Fruit fly (Drosophila melanogaster) whole organism, prepupa: ENCODE results near the gene CG5968.

ENCODE experiments used
- Blimp-1 ChIP-seq: fragments of 200-800 bp; sonication (Bioruptor generic); optimal IDR thresholded peaks from 3 replicates; lab custom pipeline; 2017; ENCODE audit warnings: missing biosample characterization, missing genetic modification characterization, mild to moderate bottlenecking, moderate library complexity, missing genetic modification reagents
- CG10631 ChIP-seq: fragments of 200-800 bp; sonication (Bioruptor generic); optimal IDR thresholded peaks from 2 replicates; lab custom pipeline; 2016; ENCODE audit warnings: missing biosample characterization, missing genetic modification characterization
- CG11294 ChIP-seq: fragments of 200-800 bp; sonication (Bioruptor generic); IDR thresholded peaks from 2 replicates; pipeline ENCODE4 v1.3.6; 2022; ENCODE audit warnings: missing biosample characterization, missing genetic modification characterization
- CG11902 ChIP-seq: fragments of 200-800 bp; sonication (Bioruptor generic); optimal IDR thresholded peaks from 3 replicates; lab custom pipeline; 2016; ENCODE audit warnings: missing biosample characterization, missing genetic modification characterization
- CG15336 ChIP-seq: fragments of 200-800 bp; sonication (Bioruptor generic); IDR thresholded peaks from 2 replicates; pipeline ENCODE4 v1.3.6; 2022; ENCODE audit warnings: missing biosample characterization, missing genetic modification characterization
- CG16779 ChIP-seq: fragments of 200-800 bp; sonication (Bioruptor generic); optimal IDR thresholded peaks from 3 replicates; lab custom pipeline; 2017; ENCODE audit warnings: missing biosample characterization, mild to moderate bottlenecking, missing genetic modification characterization
- CG31627 ChIP-seq: fragments of 200-800 bp; sonication (Bioruptor generic); optimal IDR thresholded peaks from 3 replicates; lab custom pipeline; 2016; ENCODE audit warnings: missing biosample characterization, missing genetic modification characterization
- CG32006 ChIP-seq: fragments of 200-800 bp; sonication (Bioruptor generic); optimal IDR thresholded peaks from 3 replicates; lab custom pipeline; 2017; ENCODE audit warnings: missing biosample characterization, mild to moderate bottlenecking, missing genetic modification characterization
- CG4318 ChIP-seq: fragments of 200-800 bp; sonication (Bioruptor generic); optimal IDR thresholded peaks from 3 replicates; lab custom pipeline; 2017; ENCODE audit warnings: missing biosample characterization, mild to moderate bottlenecking, missing genetic modification characterization
- CG6163 ChIP-seq: fragments of 200-800 bp; sonication (Bioruptor generic); IDR thresholded peaks from 3 replicates; pipeline ENCODE4 v1.3.6; 2022; ENCODE audit warnings: missing biosample characterization, missing genetic modification characterization
- CG6276 ChIP-seq: fragments of 200-800 bp; sonication (Bioruptor generic); optimal IDR thresholded peaks from 2 replicates; lab custom pipeline; 2017; ENCODE audit warnings: missing biosample characterization, mild to moderate bottlenecking, missing genetic modification characterization
- CG7368 ChIP-seq: fragments of 200-800 bp; sonication (Bioruptor generic); optimal IDR thresholded peaks from 3 replicates; lab custom pipeline; 2016; ENCODE audit warnings: missing biosample characterization, missing genetic modification characterization
- CG8119 ChIP-seq: fragments of 200-800 bp; sonication (Bioruptor generic); IDR thresholded peaks from 3 replicates; pipeline ENCODE4 v1.3.6; 2022; ENCODE audit warnings: missing biosample characterization, missing genetic modification characterization
- CG8319 ChIP-seq: fragments of 200-800 bp; sonication (Bioruptor generic); optimal IDR thresholded peaks from 3 replicates; lab custom pipeline; 2016; ENCODE audit warnings: missing biosample characterization, missing genetic modification characterization
- CG8632 ChIP-seq: fragments of 200-800 bp; sonication (Bioruptor generic); optimal IDR thresholded peaks from 3 replicates; lab custom pipeline; 2016; ENCODE audit warnings: missing biosample characterization, missing genetic modification characterization
- Eip75B ChIP-seq: fragments of 200-800 bp; sonication (Bioruptor generic); optimal IDR thresholded peaks from 3 replicates; lab custom pipeline; 2016; ENCODE audit warnings: missing biosample characterization, missing genetic modification characterization
- Eip78C ChIP-seq: fragments of 200-800 bp; sonication (Bioruptor generic); peaks from one replicate; lab custom pipeline; 2016; ENCODE audit warnings: missing biosample characterization, missing genetic modification characterization
- Ets96B ChIP-seq: fragments of 200-800 bp; optimal IDR thresholded peaks from 2 replicates; lab custom pipeline; 2019; ENCODE audit warnings: missing biosample characterization, mild to moderate bottlenecking, missing genetic modification characterization, moderate library complexity
- Hr38 ChIP-seq: sonication (Bioruptor generic); optimal IDR thresholded peaks from 2 replicates; lab custom pipeline; 2016; ENCODE audit warnings: missing biosample characterization, missing genetic modification characterization
- Hr39 ChIP-seq: fragments of 200-800 bp; sonication (Bioruptor generic); optimal IDR thresholded peaks from 2 replicates; lab custom pipeline; 2016; ENCODE audit warnings: missing biosample characterization, missing genetic modification characterization
- Hr4 ChIP-seq: fragments of 200-800 bp; sonication (Bioruptor generic); optimal IDR thresholded peaks from 3 replicates; lab custom pipeline; 2016; ENCODE audit warnings: missing biosample characterization, missing genetic modification characterization
- Lpt ChIP-seq: fragments of 200-800 bp; sonication (Bioruptor generic); optimal IDR thresholded peaks from 3 replicates; lab custom pipeline; 2016; ENCODE audit warnings: missing biosample characterization, missing genetic modification characterization
- Met ChIP-seq: fragments of 200-800 bp; sonication (Bioruptor generic); optimal IDR thresholded peaks from 3 replicates; lab custom pipeline; 2016; ENCODE audit warnings: missing biosample characterization, missing genetic modification characterization
- OdsH ChIP-seq: fragments of 200-800 bp; sonication (Bioruptor generic); optimal IDR thresholded peaks from 3 replicates; lab custom pipeline; 2016; ENCODE audit warnings: missing biosample characterization, missing genetic modification characterization
- Sox102F ChIP-seq: fragments of 200-800 bp; sonication (Bioruptor generic); optimal IDR thresholded peaks from 2 replicates; lab custom pipeline; 2016; ENCODE audit warnings: missing biosample characterization, mild to moderate bottlenecking, missing genetic modification characterization
- achi ChIP-seq: fragments of 200-800 bp; sonication (Bioruptor generic); optimal IDR thresholded peaks from 3 replicates; lab custom pipeline; 2016; ENCODE audit warnings: missing biosample characterization, missing genetic modification characterization
- acj6 ChIP-seq: fragments of 200-800 bp; sonication (Bioruptor generic); optimal IDR thresholded peaks from 3 replicates; lab custom pipeline; 2016; ENCODE audit warnings: missing biosample characterization, missing genetic modification characterization
- dac ChIP-seq: fragments of 200-800 bp; sonication (Bioruptor generic); optimal IDR thresholded peaks from 2 replicates; lab custom pipeline; 2017; ENCODE audit warnings: missing biosample characterization, mild to moderate bottlenecking, missing genetic modification characterization
- eg ChIP-seq: fragments of 200-800 bp; sonication (Bioruptor generic); IDR thresholded peaks from 3 replicates; pipeline ENCODE4 v1.3.6; 2022; ENCODE audit warnings: missing biosample characterization, missing genetic modification characterization
- esn ChIP-seq: fragments of 200-800 bp; sonication (Bioruptor generic); optimal IDR thresholded peaks from 2 replicates; lab custom pipeline; 2016; ENCODE audit warnings: missing biosample characterization, mild to moderate bottlenecking, missing genetic modification characterization, moderate library complexity
- fd59A ChIP-seq: fragments of 200-800 bp; sonication (Bioruptor generic); optimal IDR thresholded peaks from 2 replicates; lab custom pipeline; 2017; ENCODE audit warnings: missing biosample characterization, mild to moderate bottlenecking, missing genetic modification characterization, missing genetic modification reagents
- fd85E ChIP-seq: fragments of 200-800 bp; sonication (Bioruptor generic); optimal IDR thresholded peaks from 3 replicates; lab custom pipeline; 2016; ENCODE audit warnings: missing biosample characterization, missing genetic modification characterization
- fkh ChIP-seq: fragments of 200-800 bp; sonication (Bioruptor generic); optimal IDR thresholded peaks from 3 replicates; lab custom pipeline; 2017; ENCODE audit warnings: missing biosample characterization, mild to moderate bottlenecking, missing genetic modification characterization, moderate library complexity
- lz ChIP-seq: fragments of 200-800 bp; sonication (Bioruptor generic); optimal IDR thresholded peaks from 3 replicates; lab custom pipeline; 2016; ENCODE audit warnings: missing biosample characterization, missing genetic modification characterization
- net ChIP-seq: fragments of 200-800 bp; sonication (Bioruptor generic); optimal IDR thresholded peaks from 3 replicates; lab custom pipeline; 2016; ENCODE audit warnings: missing biosample characterization, missing genetic modification characterization
- pdm3 ChIP-seq: fragments of 200-800 bp; sonication (Bioruptor generic); optimal IDR thresholded peaks from 3 replicates; lab custom pipeline; 2016; ENCODE audit warnings: missing biosample characterization, missing genetic modification characterization
- salr ChIP-seq, 2 experiments: fragments of 200-800 bp; sonication (Bioruptor generic); optimal IDR thresholded peaks; 3 replicates each; lab custom pipeline; 2016 to 2018; ENCODE audit warnings: missing biosample characterization in 2 of 2, missing genetic modification characterization in 2 of 2, mild to moderate bottlenecking in 1 of 2
- spab ChIP-seq: fragments of 200-800 bp; sonication (Bioruptor generic); optimal IDR thresholded peaks from 2 replicates; lab custom pipeline; 2017; ENCODE audit warnings: missing biosample characterization, mild to moderate bottlenecking, missing genetic modification characterization, missing genetic modification reagents
- svp ChIP-seq: fragments of 200-800 bp; sonication (Bioruptor generic); peaks from one replicate; lab custom pipeline; 2016; ENCODE audit warnings: missing biosample characterization, missing genetic modification characterization
- topi ChIP-seq: fragments of 200-800 bp; sonication (Bioruptor generic); optimal IDR thresholded peaks from 3 replicates; lab custom pipeline; 2016; ENCODE audit warnings: missing biosample characterization, missing genetic modification characterization
- vri ChIP-seq: fragments of 200-800 bp; sonication (Bioruptor generic); optimal IDR thresholded peaks from 3 replicates; lab custom pipeline; 2016; ENCODE audit warnings: missing biosample characterization, mild to moderate bottlenecking, missing genetic modification characterization

CG5968 gene

DNA sequence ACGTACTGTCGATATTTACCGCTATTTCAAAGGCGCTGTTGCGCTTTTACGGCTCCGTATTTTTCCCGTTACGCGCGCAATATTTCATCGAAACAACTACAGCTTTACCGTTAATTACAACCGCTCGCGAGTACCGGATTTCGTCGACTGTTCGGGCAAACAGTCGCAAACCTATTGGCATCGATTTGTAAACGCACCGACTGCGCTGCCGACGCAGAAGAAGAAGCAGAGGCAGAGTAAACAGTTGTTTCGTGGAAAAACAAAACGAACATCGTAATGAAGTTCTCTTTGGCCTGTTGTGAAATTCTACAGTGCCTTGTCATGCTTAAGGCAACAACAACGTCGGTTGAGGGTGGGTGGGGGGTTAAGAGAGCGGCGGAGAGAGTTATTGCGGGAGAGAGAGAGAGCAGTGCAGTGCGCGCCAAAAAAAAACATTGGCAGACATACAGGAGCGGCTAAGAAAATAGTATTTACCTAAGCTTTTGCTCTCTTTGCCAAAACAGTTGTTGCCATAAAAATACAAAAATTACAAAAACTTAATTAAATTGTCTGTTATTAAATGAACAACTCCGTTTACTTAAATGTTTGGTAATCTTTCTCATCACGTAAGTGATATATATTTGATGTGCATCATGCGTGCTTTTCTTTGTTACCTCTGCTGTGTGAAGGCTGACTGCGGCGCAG lies 16.9 kb downstream of the CG5968 start, which contains the start of gene CG5953 (continued):
- TF ChIP-seq topi (peak; percentile 98), OdsH (peak; percentile 97), CG16779 (peak; percentile 98), Hr39 (GFP tag; lab: Kevin White, UChicago) (peak; percentile 98), Hr38 (GFP tag; lab: Kevin White, UChicago) (no peak), fd59A (GFP tag; lab: Kevin White, UChicago) (peak; percentile 98), fd85E (GFP tag; lab: Kevin White, UChicago) (peak; percentile 68), Ets96B (peak; percentile 98), CG6163 (GFP tag; lab: Robert Waterston, UW) (peak; percentile 98)

- TF ChIP-seq Eip78C (GFP tag; lab: Kevin White, UChicago) (peak; percentile 17), Eip75B (no peak), Lpt (GFP tag; lab: Kevin White, UChicago) (no peak), CG8119 (no peak), net (no peak), CG6276 (no peak), CG7368 (GFP tag; lab: Kevin White, UChicago) (no peak), acj6 (GFP tag; lab: Kevin White, UChicago) (no peak), CG32006 (no peak), CG31627 (no peak), fd85E (GFP tag; lab: Kevin White, UChicago) (no peak), OdsH (no peak), CG15336 (GFP tag; lab: Robert Waterston, UW) (no peak), dac (GFP tag; lab: Kevin White, UChicago) (no peak), fkh (GFP tag; lab: Kevin White, UChicago) (peak; percentile 30), Hr39 (GFP tag; lab: Kevin White, UChicago) (no peak), salr (GFP tag; optimal IDR thresholded peaks at IDR 0.05; lab: Kevin White, UChicago) (no peak)
Measured at dm6 chr2L:16531507-16532134, 18.1 kb downstream of the CG5968 start.

DNA sequence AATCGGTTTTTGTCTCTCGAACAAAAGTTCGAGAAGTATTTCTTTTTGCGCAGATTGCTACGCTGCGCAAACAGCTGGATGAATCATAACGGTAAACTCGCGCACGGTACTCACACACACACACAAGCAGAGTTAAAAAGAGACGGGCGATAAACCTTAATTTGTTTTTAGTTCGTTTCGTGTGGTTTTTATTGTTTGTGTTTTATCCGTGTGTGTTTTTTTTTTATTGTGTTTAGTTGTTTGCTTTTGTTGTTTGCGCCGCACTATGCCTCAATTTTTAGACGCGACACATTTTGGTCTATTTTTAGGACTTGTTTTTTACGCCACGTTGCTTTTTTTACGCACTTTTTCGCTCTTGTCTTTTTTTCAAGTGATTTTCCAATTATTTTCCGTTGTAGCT lies 18.9 kb downstream of the CG5968 start:
- no peak for TF ChIP-seq Sox102F
- peak; percentile 76 for TF ChIP-seq eg (GFP tag; lab: Robert Waterston, UW)
- TF ChIP-seq Eip78C (GFP tag; lab: Kevin White, UChicago) = peak; percentile 28
- TF ChIP-seq CG8632 (GFP tag; lab: Kevin White, UChicago) = no peak
- TF ChIP-seq CG6276 = peak; percentile 18
- TF ChIP-seq fkh (GFP tag; lab: Kevin White, UChicago) = peak; percentile 81
- peak; percentile 48; the same call in 2 of the 3 replicates for TF ChIP-seq CG6163 (GFP tag; lab: Robert Waterston, UW)
- TF ChIP-seq CG8119 = peak; percentile 50; the same call in 1 of the 3 replicates

DNA sequence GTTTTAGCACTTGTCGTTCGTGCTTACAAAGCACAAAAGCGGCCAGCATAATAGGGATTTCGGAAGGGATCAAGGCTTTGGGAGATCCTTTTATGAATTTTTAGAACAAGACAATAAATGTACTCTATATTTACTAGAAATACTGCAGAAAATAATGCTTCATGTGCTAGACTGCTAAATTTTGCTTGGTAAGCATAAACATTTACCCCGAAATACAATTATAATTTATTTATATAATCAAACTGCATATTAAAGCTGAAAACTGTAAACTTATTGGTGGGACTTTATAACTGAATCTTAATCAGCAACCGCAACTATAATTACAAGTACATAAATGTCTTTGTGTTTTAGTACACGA lies 19.4 kb downstream of the CG5968 start:
- TF ChIP-seq vri (no peak), CG7368 (GFP tag; lab: Kevin White, UChicago) (no peak), CG8119 (no peak), CG16779 (no peak), Eip78C (GFP tag; lab: Kevin White, UChicago) (peak; percentile 4), pdm3 (GFP tag; lab: Kevin White, UChicago) (peak; percentile 10), CG11294 (GFP tag; lab: Robert Waterston, UW) (no peak), CG6163 (GFP tag; lab: Robert Waterston, UW) (no peak; the same call in 2 of the 3 replicates), esn (GFP tag; lab: Kevin White, UChicago) (no peak), net (no peak), CG11902 (no peak), CG32006 (peak; percentile 12), Blimp-1 (GFP tag; lab: Kevin White, UChicago) (no peak), achi (GFP tag; lab: Kevin White, UChicago) (no peak), Hr4 (peak; percentile 3), Ets96B (no peak), OdsH (no peak), spab (GFP tag; lab: Kevin White, UChicago) (no peak), dac (GFP tag; lab: Kevin White, UChicago) (no peak), Hr38 (GFP tag; lab: Kevin White, UChicago) (no peak), svp (GFP tag; lab: Kevin White, UChicago) (no peak), fkh (GFP tag; lab: Kevin White, UChicago) (no peak), CG4318 (GFP tag; lab: Kevin White, UChicago) (no peak), CG15336 (GFP tag; lab: Robert Waterston, UW) (no peak), lz (no peak), Met (GFP tag; lab: Kevin White, UChicago) (no peak), CG8319 (GFP tag; lab: Kevin White, UChicago) (no peak), CG10631 (GFP tag; lab: Kevin White, UChicago) (no peak)
